Worm (Caenorhabditis elegans): Measurements from ENCODE around the gene ZK662.6.

DNA sequence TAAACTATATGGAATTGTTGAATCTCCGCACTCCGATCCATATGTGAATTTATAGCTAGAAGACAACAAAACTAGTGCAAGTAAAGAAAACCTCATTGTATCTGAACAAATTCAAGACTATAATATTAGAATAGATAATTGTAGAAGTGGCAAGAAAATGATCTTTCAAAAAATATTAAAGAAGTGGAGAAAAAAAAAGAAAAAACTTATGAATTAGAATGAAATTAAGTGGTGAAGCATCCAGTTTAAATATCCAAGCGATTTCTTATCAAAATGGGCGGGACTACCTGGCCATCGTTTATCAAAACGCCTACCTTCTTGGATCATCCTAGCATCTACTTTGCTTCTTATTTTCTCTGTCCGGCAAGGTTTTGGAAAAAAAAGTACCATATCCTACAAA, 38.7 kb downstream of the ZK662.6 start, which contains the start of gene wrt-4:
- TF ChIP-seq ceh-43 (GFP tag; optimal IDR thresholded peaks at IDR 0.05): no peak
- no peak for TF ChIP-seq unc-39 (tag; optimal IDR thresholded peaks at IDR 0.05)
- no peak for TF ChIP-seq drap-1 (GFP tag; optimal IDR thresholded peaks at IDR 0.05)

Measured in whole organism, mixed stage, embryonic.